Fruit fly (Drosophila melanogaster): ENCODE data around the gene CG11286.

The CG11286 gene

dm6 chr3R:7813981-7814529 is 42.5 kb upstream of the CG11286 start, which contains the start of gene CG34384 (continued):
- peak; percentile 77 for TF ChIP-seq CG2120 (GFP tag; optimal IDR thresholded peaks at IDR 0.05)
- TF ChIP-seq Kr (GFP tag; optimal IDR thresholded peaks at IDR 0.05) = no peak
- no peak for TF ChIP-seq Opbp (GFP tag; IDR thresholded peaks at IDR 0.05; ENCODE audit: partially characterized antibody)
- no peak for TF ChIP-seq dan (GFP tag; IDR thresholded peaks at IDR 0.05)
- no peak for TF ChIP-seq Awh (GFP tag; IDR thresholded peaks at IDR 0.05)
- peak; percentile 35 for TF ChIP-seq CG7786 (GFP tag; optimal IDR thresholded peaks at IDR 0.05)
- TF ChIP-seq Hmr (GFP tag; optimal IDR thresholded peaks at IDR 0.05) = peak; percentile 76
- TF ChIP-seq D (optimal IDR thresholded peaks at IDR 0.05) = no peak
- peak; percentile 59 for TF ChIP-seq D (GFP tag; optimal IDR thresholded peaks at IDR 0.05)
- no peak for TF ChIP-seq schlank (tag; optimal IDR thresholded peaks at IDR 0.05)
- no peak for TF ChIP-seq CG3065 (GFP tag; optimal IDR thresholded peaks at IDR 0.05)
- peak in 1 of 2 experiments; percentile 31 for TF ChIP-seq chif (GFP tag; optimal IDR thresholded peaks at IDR 0.05)
- TF ChIP-seq maf-S (GFP tag; optimal IDR thresholded peaks at IDR 0.05) = peak; percentile 32
- TF ChIP-seq CG32532 (GFP tag; IDR thresholded peaks at IDR 0.05) = 0 out of 2 replicates have a peak, but pooled peaks have one; percentile 36
- peak; percentile 36 for TF ChIP-seq CG13624 (GFP tag; optimal IDR thresholded peaks at IDR 0.05)
- TF ChIP-seq Antp (GFP tag; optimal IDR thresholded peaks at IDR 0.05) = peak; percentile 40
- no peak for TF ChIP-seq CG17568 (GFP tag; optimal IDR thresholded peaks at IDR 0.05)
- TF ChIP-seq hbn (GFP tag; IDR thresholded peaks at IDR 0.05; ENCODE audit: partially characterized antibody) = no peak
- TF ChIP-seq btn (GFP tag; optimal IDR thresholded peaks at IDR 0.05) = peak; percentile 33
- peak; percentile 84 for TF ChIP-seq CG2678 (tag; optimal IDR thresholded peaks at IDR 0.05)
- no peak for TF ChIP-seq HLH4C (GFP tag; IDR thresholded peaks at IDR 0.05; ENCODE audit: partially characterized antibody)
- no peak for TF ChIP-seq gsb (GFP tag; IDR thresholded peaks at IDR 0.05)
- no peak for TF ChIP-seq Tbp (GFP tag; optimal IDR thresholded peaks at IDR 0.05)
- no peak for TF ChIP-seq peb (GFP tag; IDR thresholded peaks at IDR 0.05)
- TF ChIP-seq caup (GFP tag; optimal IDR thresholded peaks at IDR 0.05; ENCODE audit: severe bottlenecking) = peak; percentile 59
- no peak for TF ChIP-seq Lpt (GFP tag; optimal IDR thresholded peaks at IDR 0.05)
- TF ChIP-seq ac (GFP tag; optimal IDR thresholded peaks at IDR 0.05) = no peak
- TF ChIP-seq z (GFP tag; IDR thresholded peaks at IDR 0.05) = peak; percentile 69; the same call in 1 of the 3 replicates
- TF ChIP-seq CG7963 (GFP tag; IDR thresholded peaks at IDR 0.05; ENCODE audit: partially characterized antibody) = no peak
- no peak for TF ChIP-seq ash1 (GFP tag; optimal IDR thresholded peaks at IDR 0.05)
- TF ChIP-seq CG4707 (GFP tag; optimal IDR thresholded peaks at IDR 0.05) = no peak
- TF ChIP-seq pros (GFP tag; optimal IDR thresholded peaks at IDR 0.05) = no peak
- TF ChIP-seq oc (tag; optimal IDR thresholded peaks at IDR 0.05) = no peak
- TF ChIP-seq Lhr (GFP tag; optimal IDR thresholded peaks at IDR 0.05) = no peak
- peak; percentile 44 for TF ChIP-seq CG17829 (tag; optimal IDR thresholded peaks at IDR 0.05)
- no peak for TF ChIP-seq CG9876 (GFP tag; optimal IDR thresholded peaks at IDR 0.05)
- no peak for TF ChIP-seq HLH3B (GFP tag; IDR thresholded peaks at IDR 0.05)
- peak; percentile 56 for TF ChIP-seq CG13775 (GFP tag; optimal IDR thresholded peaks at IDR 0.05)
- TF ChIP-seq trh (GFP tag; optimal IDR thresholded peaks at IDR 0.05) = no peak
- TF ChIP-seq wdn (GFP tag; IDR thresholded peaks at IDR 0.05) = no peak
- TF ChIP-seq CG17385 (GFP tag; optimal IDR thresholded peaks at IDR 0.05) = peak; percentile 50
- TF ChIP-seq CG15269 (tag; optimal IDR thresholded peaks at IDR 0.05) = peak; percentile 48
- peak; percentile 65; the same call in 2 of the 4 replicates for TF ChIP-seq Gug (GFP tag; IDR thresholded peaks at IDR 0.05)
- no peak for TF ChIP-seq NC2α (GFP tag; optimal IDR thresholded peaks at IDR 0.05)
- TF ChIP-seq PHDP (tag; optimal IDR thresholded peaks at IDR 0.05) = peak; percentile 16
- no peak for TF ChIP-seq zf30C (GFP tag; optimal IDR thresholded peaks at IDR 0.05)
- peak; percentile 85 for TF ChIP-seq Ets65A (GFP tag)
- peak; percentile 29; the same call in 1 of the 2 replicates for TF ChIP-seq Rfx (GFP tag; IDR thresholded peaks at IDR 0.05)
- TF ChIP-seq fru (optimal IDR thresholded peaks at IDR 0.05) = no peak
- no peak for TF ChIP-seq gce (GFP tag; IDR thresholded peaks at IDR 0.05)
- TF ChIP-seq sens (GFP tag) = peak; percentile 88

Measured in whole organism, embryonic.